Fruit fly (Drosophila melanogaster) whole organism, embryonic: Measurements from ENCODE around the gene Indy-2.

Source experiments
- ATbp ChIP-seq: fragments of 200-800 bp; sonication (Bioruptor generic); optimal IDR thresholded peaks from 2 replicates; lab custom pipeline; 2017; ENCODE audit warnings: missing biosample characterization, mild to moderate bottlenecking, missing genetic modification characterization, missing genetic modification reagents
- Abd-B ChIP-seq: fragments of 200-800 bp; sonication (Bioruptor generic); optimal IDR thresholded peaks from 2 replicates; lab custom pipeline; 2018; ENCODE audit warnings: missing biosample characterization, mild to moderate bottlenecking, missing genetic modification characterization, moderate library complexity
- B-H1 ChIP-seq: fragments of 200-800 bp; sonication (Bioruptor generic); IDR thresholded peaks from 3 replicates; pipeline ENCODE4 v1.3.6; 2022; ENCODE audit warnings: missing biosample characterization, missing genetic modification characterization
- CG10462 ChIP-seq: fragments of 200-800 bp; sonication (Bioruptor generic); optimal IDR thresholded peaks from 2 replicates; lab custom pipeline; 2016; ENCODE audit warnings: missing biosample characterization, missing genetic modification characterization
- CG11456 ChIP-seq: fragments of 200-800 bp; sonication (Bioruptor generic); IDR thresholded peaks from 3 replicates; pipeline ENCODE4 v1.3.6; 2022; ENCODE audit warnings: missing biosample characterization, missing genetic modification characterization
- CG11723 ChIP-seq: fragments of 200-800 bp; sonication (Bioruptor generic); optimal IDR thresholded peaks from 2 replicates; lab custom pipeline; 2017; ENCODE audit warnings: missing biosample characterization, mild to moderate bottlenecking, missing genetic modification characterization
- CG12942 ChIP-seq: fragments of 200-800 bp; sonication (Bioruptor generic); optimal IDR thresholded peaks from 3 replicates; lab custom pipeline; 2016; ENCODE audit warnings: missing biosample characterization, missing genetic modification characterization
- CG1529 ChIP-seq: fragments of 200-800 bp; sonication (Bioruptor generic); optimal IDR thresholded peaks from 3 replicates; lab custom pipeline; 2018; ENCODE audit warnings: missing biosample characterization, missing genetic modification characterization
- CG18764 ChIP-seq: fragments of 200-800 bp; sonication (Bioruptor generic); optimal IDR thresholded peaks from 3 replicates; lab custom pipeline; 2016; ENCODE audit warnings: missing biosample characterization, missing genetic modification characterization
- CG2116 ChIP-seq: fragments of 200-800 bp; sonication (Bioruptor generic); optimal IDR thresholded peaks from 3 replicates; lab custom pipeline; 2018; ENCODE audit warnings: missing biosample characterization, mild to moderate bottlenecking, missing genetic modification characterization
- CG30020 ChIP-seq: fragments of 200-800 bp; optimal IDR thresholded peaks from 2 replicates; lab custom pipeline; 2019; ENCODE audit warnings: missing biosample characterization, mild to moderate bottlenecking, missing genetic modification characterization, moderate library complexity
- CG4404 ChIP-seq: fragments of 200-800 bp; sonication (Bioruptor generic); IDR thresholded peaks from 2 replicates; pipeline ENCODE4 v1.3.6; 2022; ENCODE audit warnings: missing biosample characterization, missing genetic modification characterization
- CG6254 ChIP-seq: fragments of 200-800 bp; sonication (Bioruptor generic); optimal IDR thresholded peaks from 3 replicates; lab custom pipeline; 2017; ENCODE audit warnings: mild to moderate bottlenecking, missing biosample characterization, missing genetic modification reagents, missing genetic modification characterization
- CG6272 ChIP-seq: fragments of 200-800 bp; sonication (Bioruptor generic); IDR thresholded peaks from 2 replicates; pipeline ENCODE4 v1.3.6; 2022; ENCODE audit warnings: missing biosample characterization, missing genetic modification characterization
- CG6765 ChIP-seq: fragments of 200-800 bp; sonication (Bioruptor generic); optimal IDR thresholded peaks from 3 replicates; lab custom pipeline; 2017; ENCODE audit warnings: missing biosample characterization, mild to moderate bottlenecking, missing genetic modification characterization
- CG6854 ChIP-seq: fragments of 200-800 bp; sonication (Bioruptor generic); optimal IDR thresholded peaks from 3 replicates; lab custom pipeline; 2017; ENCODE audit warnings: missing biosample characterization, mild to moderate bottlenecking, missing genetic modification characterization
- CG7987 ChIP-seq: fragments of 200-800 bp; sonication (Bioruptor generic); optimal IDR thresholded peaks from 2 replicates; lab custom pipeline; 2018; ENCODE audit warnings: missing biosample characterization, mild to moderate bottlenecking, missing genetic modification characterization, moderate library complexity
- CG9215 ChIP-seq: fragments of 200-800 bp; sonication (Bioruptor generic); IDR thresholded peaks from 2 replicates; pipeline ENCODE4 v1.3.6; 2022; ENCODE audit warnings: missing biosample characterization, missing genetic modification characterization
- CG9817 ChIP-seq: fragments of 200-800 bp; sonication (Bioruptor generic); optimal IDR thresholded peaks from 2 replicates; lab custom pipeline; 2018; ENCODE audit warnings: missing biosample characterization, mild to moderate bottlenecking, missing genetic modification characterization, moderate library complexity
- Deaf1 ChIP-seq: fragments of 200-800 bp; optimal IDR thresholded peaks from 3 replicates; lab custom pipeline; 2019; ENCODE audit warnings: missing biosample characterization, mild to moderate bottlenecking, missing genetic modification characterization, moderate library complexity
- Dek ChIP-seq: fragments of 200-800 bp; sonication (Bioruptor generic); optimal IDR thresholded peaks from 3 replicates; lab custom pipeline; 2019; ENCODE audit warnings: missing biosample characterization, mild to moderate bottlenecking, missing genetic modification characterization, moderate library complexity
- Dp ChIP-seq: fragments of 200-800 bp; sonication (Bioruptor generic); optimal IDR thresholded peaks from 2 replicates; lab custom pipeline; 2018; ENCODE audit warnings: missing biosample characterization, mild to moderate bottlenecking, missing genetic modification characterization, moderate library complexity
- Fer1 ChIP-seq: fragments of 200-800 bp; sonication (Bioruptor generic); optimal IDR thresholded peaks from 2 replicates; lab custom pipeline; 2017; ENCODE audit warnings: missing biosample characterization, mild to moderate bottlenecking, missing genetic modification characterization
- HLH4C ChIP-seq: fragments of 200-800 bp; sonication (Bioruptor generic); IDR thresholded peaks from 3 replicates; pipeline ENCODE4 v1.3.6; 2022; ENCODE audit warnings: missing biosample characterization, missing genetic modification characterization; ENCODE audit not compliant: partially characterized antibody
- Hr3 ChIP-seq: fragments of 200-800 bp; sonication (Bioruptor generic); optimal IDR thresholded peaks from 3 replicates; lab custom pipeline; 2016; ENCODE audit warnings: missing biosample characterization, missing genetic modification characterization
- Hr78 ChIP-seq, 2 experiments: fragments of 200-800 bp in 1 of 2; fragments of >200 bp in 1 of 2; sonication (Bioruptor generic) in 1 of 2; optimal IDR thresholded peaks; 2 replicates each; lab custom pipeline; 2017 to 2019; ENCODE audit warnings: missing biosample characterization in 2 of 2, missing genetic modification characterization in 2 of 2, mild to moderate bottlenecking in 1 of 2, moderate library complexity in 1 of 2
- Kr ChIP-seq: fragments of 200-800 bp; sonication (Bioruptor generic); optimal IDR thresholded peaks from 2 replicates; lab custom pipeline; 2017; ENCODE audit warnings: missing biosample characterization, mild to moderate bottlenecking, missing genetic modification characterization
- Meics ChIP-seq: fragments of 200-800 bp; sonication (Bioruptor generic); optimal IDR thresholded peaks from 2 replicates; lab custom pipeline; 2017; ENCODE audit warnings: missing biosample characterization, mild to moderate bottlenecking, missing genetic modification characterization
- NFAT ChIP-seq: fragments of 200-800 bp; sonication (Bioruptor generic); IDR thresholded peaks from 2 replicates; pipeline ENCODE4 v1.3.6; 2022; ENCODE audit warnings: missing biosample characterization, missing genetic modification characterization
- NK7.1 ChIP-seq: fragments of 200-800 bp; sonication (Bioruptor generic); optimal IDR thresholded peaks from 3 replicates; lab custom pipeline; 2016; ENCODE audit warnings: missing biosample characterization, missing genetic modification characterization
- Oaz ChIP-seq: fragments of 200-800 bp; sonication (Bioruptor generic); IDR thresholded peaks from 2 replicates; pipeline ENCODE4 v1.3.6; 2022; ENCODE audit warnings: missing biosample characterization, missing genetic modification characterization
- Ssrp ChIP-seq: fragments of 200-800 bp; sonication (Bioruptor generic); optimal IDR thresholded peaks from 2 replicates; lab custom pipeline; 2018; ENCODE audit warnings: missing biosample characterization, mild to moderate bottlenecking, missing genetic modification characterization, moderate library complexity
- Xbp1 ChIP-seq: fragments of 200-800 bp; sonication (Bioruptor generic); optimal IDR thresholded peaks from 3 replicates; lab custom pipeline; 2016; ENCODE audit warnings: missing biosample characterization, mild to moderate bottlenecking, missing genetic modification characterization
- amos ChIP-seq: fragments of 200-800 bp; sonication (Bioruptor generic); IDR thresholded peaks from 2 replicates; pipeline ENCODE4 v1.3.6; 2022; ENCODE audit warnings: missing biosample characterization, missing genetic modification characterization; ENCODE audit not compliant: partially characterized antibody
- ase ChIP-seq: fragments of 200-800 bp; sonication (Bioruptor generic); IDR thresholded peaks from 3 replicates; pipeline ENCODE4 v1.3.6; 2022; ENCODE audit warnings: missing biosample characterization, missing genetic modification characterization
- ato ChIP-seq: fragments of 200-800 bp; sonication (Bioruptor generic); IDR thresholded peaks from 2 replicates; pipeline ENCODE4 v1.3.6; 2022; ENCODE audit warnings: missing biosample characterization, missing genetic modification characterization; ENCODE audit not compliant: partially characterized antibody
- br ChIP-seq: fragments of >200 bp; optimal IDR thresholded peaks from 2 replicates; lab custom pipeline; 2017
- cato ChIP-seq: fragments of 200-800 bp; sonication (Bioruptor generic); optimal IDR thresholded peaks from 2 replicates; lab custom pipeline; 2016; ENCODE audit warnings: missing biosample characterization, missing genetic modification characterization, borderline replicate concordance
- crc ChIP-seq: fragments of 200-800 bp; sonication (Bioruptor generic); optimal IDR thresholded peaks from 2 replicates; lab custom pipeline; 2016; ENCODE audit warnings: missing biosample characterization, missing genetic modification characterization
- crp ChIP-seq, 2 experiments: fragments of 200-800 bp; sonication (Bioruptor generic); optimal IDR thresholded peaks; 2 replicates in 1 of 2; 3 replicates in 1 of 2; lab custom pipeline; 2017; ENCODE audit warnings: missing biosample characterization in 2 of 2, missing genetic modification characterization in 2 of 2, mild to moderate bottlenecking in 1 of 2, moderate library complexity in 1 of 2
- dimm ChIP-seq: fragments of 200-800 bp; sonication (Bioruptor generic); IDR thresholded peaks from 2 replicates; pipeline ENCODE4 v1.3.6; 2022; ENCODE audit warnings: missing biosample characterization, missing genetic modification characterization
- disco-r ChIP-seq: fragments of 200-800 bp; sonication (Bioruptor generic); optimal IDR thresholded peaks from 2 replicates; lab custom pipeline; 2016; ENCODE audit warnings: missing biosample characterization, missing genetic modification characterization
- dpn ChIP-seq, 2 experiments: fragments of 200-800 bp; sonication (Bioruptor generic); optimal IDR thresholded peaks; 3 replicates each; lab custom pipeline; 2016; ENCODE audit warnings: missing biosample characterization in 2 of 2, missing genetic modification characterization in 2 of 2
- exex ChIP-seq: fragments of 200-800 bp; sonication (Bioruptor generic); optimal IDR thresholded peaks from 4 replicates; lab custom pipeline; 2018; ENCODE audit warnings: missing biosample characterization, mild to moderate bottlenecking, missing genetic modification characterization, moderate library complexity
- h ChIP-seq: fragments of >200 bp; optimal IDR thresholded peaks from 2 replicates; lab custom pipeline; 2017
- pb ChIP-seq: fragments of 200-800 bp; sonication (Bioruptor generic); optimal IDR thresholded peaks from 3 replicates; lab custom pipeline; 2016; ENCODE audit warnings: missing biosample characterization, missing genetic modification characterization
- pfk ChIP-seq: fragments of 200-800 bp; sonication (Bioruptor generic); optimal IDR thresholded peaks from 2 replicates; lab custom pipeline; 2018; ENCODE audit warnings: missing biosample characterization, mild to moderate bottlenecking, missing genetic modification characterization, moderate library complexity
- shn ChIP-seq: fragments of 200-800 bp; sonication (Bioruptor generic); optimal IDR thresholded peaks from 3 replicates; lab custom pipeline; 2016; ENCODE audit warnings: missing biosample characterization, missing genetic modification characterization
- sug ChIP-seq: fragments of 200-800 bp; optimal IDR thresholded peaks from 2 replicates; lab custom pipeline; 2019; ENCODE audit warnings: missing biosample characterization, mild to moderate bottlenecking, missing genetic modification characterization, moderate library complexity
- tio ChIP-seq: fragments of 200-800 bp; sonication (Bioruptor generic); optimal IDR thresholded peaks from 2 replicates; lab custom pipeline; 2017; ENCODE audit warnings: missing biosample characterization, missing genetic modification characterization, inconsistent platforms
- tup ChIP-seq: fragments of 200-800 bp; sonication (Bioruptor generic); optimal IDR thresholded peaks from 2 replicates; lab custom pipeline; 2016; ENCODE audit warnings: missing biosample characterization, mild to moderate bottlenecking, missing genetic modification characterization, moderate library complexity

Gene Indy-2

dm6 chr3R:19998418-19998817, 44.1 kb upstream of the Indy-2 start (continued):
- TF ChIP-seq pfk (GFP tag; lab: Kevin White, UChicago) (no peak), ase (GFP tag; lab: Robert Waterston, UW) (peak; percentile 71; the same call in 1 of the 3 replicates), ato (GFP tag; lab: Robert Waterston, UW) (no peak), CG10462 (peak; percentile 66), crc (GFP tag; lab: Kevin White, UChicago) (no peak), B-H1 (GFP tag; lab: Robert Waterston, UW) (peak; percentile 66), CG1529 (GFP tag; lab: Kevin White, UChicago) (peak; percentile 79), CG6254 (GFP tag; lab: Kevin White, UChicago) (peak; percentile 81), dimm (GFP tag; lab: Robert Waterston, UW) (0 out of 2 replicates have a peak, but pooled peaks have one; percentile 43), CG30020 (peak; percentile 21), Deaf1 (tag; lab: Kevin White, UChicago) (peak; percentile 14), br (lab: Kevin White, UChicago) (no peak), tup (GFP tag; lab: Kevin White, UChicago) (peak; percentile 35), Dek (tag; lab: Kevin White, UChicago) (no peak), CG9817 (tag; lab: Kevin White, UChicago) (peak; percentile 64), CG7987 (GFP tag; lab: Kevin White, UChicago) (peak; percentile 3), CG6765 (GFP tag; lab: Kevin White, UChicago) (no peak), cato (GFP tag; lab: Kevin White, UChicago) (peak; percentile 62), NFAT (peak; percentile 46), CG4404 (peak; percentile 74), CG11723 (peak; percentile 68), CG18764 (peak; percentile 56), Fer1 (GFP tag; lab: Kevin White, UChicago) (peak; percentile 46), Xbp1 (peak; percentile 78), HLH4C (GFP tag; lab: Robert Waterston, UW) (no peak), shn (GFP tag; lab: Kevin White, UChicago) (peak; percentile 44), Hr3 (GFP tag; lab: Kevin White, UChicago) (peak; percentile 64), CG2116 (GFP tag; lab: Kevin White, UChicago) (no peak), crp (GFP tag; optimal IDR thresholded peaks at IDR 0.05; lab: Kevin White, UChicago) (no peak), CG6854 (GFP tag; lab: Kevin White, UChicago) (no peak), Meics (GFP tag; lab: Kevin White, UChicago) (peak; percentile 51), sug (peak; percentile 1), CG12942 (GFP tag; lab: Kevin White, UChicago) (peak; percentile 59), CG6272 (GFP tag; lab: Robert Waterston, UW) (peak; percentile 50; the same call in 1 of the 2 replicates), Oaz (GFP tag; lab: Robert Waterston, UW) (0 out of 2 replicates have a peak, but pooled peaks have one; percentile 41), pb (no peak), amos (GFP tag; lab: Robert Waterston, UW) (no peak), NK7.1 (GFP tag; lab: Kevin White, UChicago) (no peak), tio (GFP tag; lab: Kevin White, UChicago) (peak; percentile 50), CG9215 (GFP tag; lab: Robert Waterston, UW) (peak; percentile 39; the same call in 1 of the 2 replicates), CG11456 (GFP tag; lab: Robert Waterston, UW) (peak; percentile 72), h (lab: Kevin White, UChicago) (no peak), Kr (GFP tag; lab: Kevin White, UChicago) (no peak), disco-r (GFP tag; lab: Kevin White, UChicago) (no peak), Hr78 (GFP tag; optimal IDR thresholded peaks at IDR 0.05; lab: Kevin White, UChicago) (peak in 1 of 2 experiments; percentile 40), Ssrp (tag; lab: Kevin White, UChicago) (peak; percentile 80), ATbp (GFP tag; lab: Kevin White, UChicago) (peak; percentile 82), Abd-B (GFP tag; lab: Kevin White, UChicago) (peak; percentile 53), Dp (GFP tag; lab: Kevin White, UChicago) (no peak), exex (tag; lab: Kevin White, UChicago) (no peak), dpn (GFP tag; optimal IDR thresholded peaks at IDR 0.05; lab: Kevin White, UChicago) (peak; percentile 52 to 79)
